Fruit fly (Drosophila melanogaster) whole organism, embryonic: ENCODE results near the gene CG11436.

Source experiments
- CG10209 ChIP-seq: fragments of 200-800 bp; sonication (Bioruptor generic); optimal IDR thresholded peaks from 3 replicates; lab custom pipeline; 2017; ENCODE audit warnings: missing biosample characterization, mild to moderate bottlenecking, missing genetic modification characterization, missing genetic modification reagents
- CG1024 ChIP-seq: fragments of 200-800 bp; sonication (Bioruptor generic); IDR thresholded peaks from 2 replicates; pipeline ENCODE4 v1.3.6; 2022; ENCODE audit warnings: missing biosample characterization, missing genetic modification characterization
- CG11456 ChIP-seq: fragments of 200-800 bp; sonication (Bioruptor generic); IDR thresholded peaks from 3 replicates; pipeline ENCODE4 v1.3.6; 2022; ENCODE audit warnings: missing biosample characterization, missing genetic modification characterization
- CG11504 ChIP-seq: fragments of 200-800 bp; sonication (Bioruptor generic); optimal IDR thresholded peaks from 3 replicates; lab custom pipeline; 2019; ENCODE audit warnings: missing biosample characterization, mild to moderate bottlenecking, missing genetic modification characterization, moderate library complexity
- CG12391 ChIP-seq: fragments of 200-800 bp; sonication (Bioruptor generic); optimal IDR thresholded peaks from 3 replicates; lab custom pipeline; 2018; ENCODE audit warnings: missing biosample characterization, mild to moderate bottlenecking, missing genetic modification characterization, moderate library complexity
- CG12769 ChIP-seq: fragments of 200-800 bp; sonication (Bioruptor generic); optimal IDR thresholded peaks from 2 replicates; lab custom pipeline; 2019; ENCODE audit warnings: missing biosample characterization, mild to moderate bottlenecking, missing genetic modification characterization, moderate library complexity
- CG13775 ChIP-seq: fragments of 200-800 bp; sonication (Bioruptor generic); optimal IDR thresholded peaks from 3 replicates; lab custom pipeline; 2017; ENCODE audit warnings: missing biosample characterization, mild to moderate bottlenecking, missing genetic modification characterization
- CG1603 ChIP-seq: fragments of 200-800 bp; sonication (Bioruptor generic); optimal IDR thresholded peaks from 2 replicates; lab custom pipeline; 2019; ENCODE audit warnings: missing biosample characterization, mild to moderate bottlenecking, missing genetic modification characterization, moderate library complexity
- CG1792 ChIP-seq: fragments of 200-800 bp; sonication (Bioruptor generic); optimal IDR thresholded peaks from 2 replicates; lab custom pipeline; 2016; ENCODE audit warnings: missing biosample characterization, missing genetic modification characterization
- CG18599 ChIP-seq: fragments of 200-800 bp; sonication (Bioruptor generic); optimal IDR thresholded peaks from 3 replicates; lab custom pipeline; 2017; ENCODE audit warnings: missing biosample characterization, missing genetic modification characterization, mild to moderate bottlenecking, moderate library complexity, missing genetic modification reagents
- CG2116 ChIP-seq: fragments of 200-800 bp; sonication (Bioruptor generic); optimal IDR thresholded peaks from 3 replicates; lab custom pipeline; 2018; ENCODE audit warnings: missing biosample characterization, mild to moderate bottlenecking, missing genetic modification characterization
- CG2120 ChIP-seq: fragments of 200-800 bp; sonication (Bioruptor generic); optimal IDR thresholded peaks from 3 replicates; lab custom pipeline; 2016; ENCODE audit warnings: missing biosample characterization, missing genetic modification characterization
- CG2678 ChIP-seq: fragments of 200-800 bp; sonication (Bioruptor generic); optimal IDR thresholded peaks from 3 replicates; lab custom pipeline; 2019; ENCODE audit warnings: missing biosample characterization, mild to moderate bottlenecking, missing genetic modification characterization, moderate library complexity
- CG30431 ChIP-seq: fragments of 200-800 bp; sonication (Bioruptor generic); optimal IDR thresholded peaks from 2 replicates; lab custom pipeline; 2017; ENCODE audit warnings: missing biosample characterization, missing genetic modification characterization
- CG32767 ChIP-seq: fragments of 200-800 bp; sonication (Bioruptor generic); IDR thresholded peaks from 2 replicates; pipeline ENCODE4 v1.3.6; 2022; ENCODE audit warnings: missing biosample characterization, missing genetic modification characterization
- CG5245 ChIP-seq: fragments of 200-800 bp; sonication (Bioruptor generic); optimal IDR thresholded peaks from 3 replicates; lab custom pipeline; 2016; ENCODE audit warnings: missing biosample characterization, missing genetic modification characterization
- CG6689 ChIP-seq: fragments of 200-800 bp; sonication (Bioruptor generic); IDR thresholded peaks from 2 replicates; pipeline ENCODE4 v1.3.6; 2022; ENCODE audit warnings: missing biosample characterization, missing genetic modification characterization
- CG7839 ChIP-seq: fragments of 200-800 bp; sonication (Bioruptor generic); optimal IDR thresholded peaks from 3 replicates; lab custom pipeline; 2018; ENCODE audit warnings: missing biosample characterization, mild to moderate bottlenecking, missing genetic modification characterization, moderate library complexity
- CG7987 ChIP-seq: fragments of 200-800 bp; sonication (Bioruptor generic); optimal IDR thresholded peaks from 2 replicates; lab custom pipeline; 2018; ENCODE audit warnings: missing biosample characterization, mild to moderate bottlenecking, missing genetic modification characterization, moderate library complexity
- CG8290 ChIP-seq, 3 experiments: fragments of 200-800 bp; sonication (Bioruptor generic); optimal IDR thresholded peaks; 2 replicates each; lab custom pipeline; 2016 to 2019; ENCODE audit warnings: missing biosample characterization in 3 of 3, missing genetic modification characterization in 3 of 3, mild to moderate bottlenecking in 2 of 3, moderate library complexity in 1 of 3
- CG9727 ChIP-seq: fragments of 200-800 bp; sonication (Bioruptor generic); optimal IDR thresholded peaks from 3 replicates; lab custom pipeline; 2017; ENCODE audit warnings: missing biosample characterization, mild to moderate bottlenecking, missing genetic modification characterization
- CoRest ChIP-seq: fragments of 200-800 bp; sonication (Bioruptor generic); optimal IDR thresholded peaks from 3 replicates; lab custom pipeline; 2018; ENCODE audit warnings: missing biosample characterization, mild to moderate bottlenecking, missing genetic modification characterization, moderate library complexity
- Doc2 ChIP-seq: fragments of 200-800 bp; sonication (Bioruptor generic); IDR thresholded peaks from 2 replicates; pipeline ENCODE4 v1.3.6; 2022; ENCODE audit warnings: missing biosample characterization, missing genetic modification characterization
- Fer1 ChIP-seq: fragments of 200-800 bp; sonication (Bioruptor generic); optimal IDR thresholded peaks from 2 replicates; lab custom pipeline; 2017; ENCODE audit warnings: missing biosample characterization, mild to moderate bottlenecking, missing genetic modification characterization
- Gsc ChIP-seq: fragments of 200-800 bp; sonication (Bioruptor generic); IDR thresholded peaks from 2 replicates; pipeline ENCODE4 v1.3.6; 2022; ENCODE audit warnings: missing biosample characterization, missing genetic modification characterization
- Hmr ChIP-seq: fragments of 200-800 bp; sonication (Bioruptor generic); optimal IDR thresholded peaks from 3 replicates; lab custom pipeline; 2017; ENCODE audit warnings: mild to moderate bottlenecking, missing biosample characterization, missing genetic modification reagents, missing genetic modification characterization
- Hr51 ChIP-seq, 2 experiments: fragments of 200-800 bp; sonication (Bioruptor generic); optimal IDR thresholded peaks; 2 replicates in 1 of 2; 3 replicates in 1 of 2; lab custom pipeline; 2016 to 2018; ENCODE audit warnings: missing biosample characterization in 2 of 2, missing genetic modification characterization in 2 of 2, mild to moderate bottlenecking in 1 of 2, moderate library complexity in 1 of 2
- Mes4 ChIP-seq: fragments of 200-800 bp; sonication (Bioruptor generic); optimal IDR thresholded peaks from 2 replicates; lab custom pipeline; 2016; ENCODE audit warnings: missing biosample characterization, missing genetic modification characterization
- Neu2 ChIP-seq: fragments of 200-800 bp; sonication (Bioruptor generic); optimal IDR thresholded peaks from 3 replicates; lab custom pipeline; 2016; ENCODE audit warnings: missing biosample characterization, missing genetic modification characterization, borderline replicate concordance
- ato ChIP-seq: fragments of 200-800 bp; sonication (Bioruptor generic); IDR thresholded peaks from 2 replicates; pipeline ENCODE4 v1.3.6; 2022; ENCODE audit warnings: missing biosample characterization, missing genetic modification characterization; ENCODE audit not compliant: partially characterized antibody
- az2 ChIP-seq: fragments of 200-800 bp; sonication (Bioruptor generic); optimal IDR thresholded peaks from 3 replicates; lab custom pipeline; 2016; ENCODE audit warnings: missing biosample characterization, missing genetic modification characterization
- ci ChIP-seq: fragments of 200-800 bp; sonication (Bioruptor generic); IDR thresholded peaks from 3 replicates; pipeline ENCODE4 v1.3.6; 2022; ENCODE audit warnings: missing biosample characterization, missing genetic modification characterization
- corto ChIP-seq: fragments of 200-800 bp; sonication (Bioruptor generic); optimal IDR thresholded peaks from 2 replicates; lab custom pipeline; 2016; ENCODE audit warnings: missing biosample characterization, mild to moderate bottlenecking, missing genetic modification characterization, moderate library complexity
- dmrt99B ChIP-seq: fragments of 200-800 bp; sonication (Bioruptor generic); optimal IDR thresholded peaks from 2 replicates; lab custom pipeline; 2018; ENCODE audit warnings: missing biosample characterization, mild to moderate bottlenecking, missing genetic modification characterization, moderate library complexity
- dysf ChIP-seq: fragments of 200-800 bp; sonication (Bioruptor generic); IDR thresholded peaks from 3 replicates; pipeline ENCODE4 v1.3.6; 2022; ENCODE audit warnings: missing biosample characterization, missing genetic modification characterization
- gcm ChIP-seq: fragments of 200-800 bp; sonication (Bioruptor generic); optimal IDR thresholded peaks from 2 replicates; lab custom pipeline; 2019; ENCODE audit warnings: missing biosample characterization, mild to moderate bottlenecking, missing genetic modification characterization, moderate library complexity
- gem ChIP-seq: fragments of 200-800 bp; sonication (Bioruptor generic); optimal IDR thresholded peaks from 2 replicates; lab custom pipeline; 2019; ENCODE audit warnings: missing biosample characterization, mild to moderate bottlenecking, missing genetic modification characterization, moderate library complexity
- kay ChIP-seq: fragments of 200-800 bp; sonication (Bioruptor generic); optimal IDR thresholded peaks from 2 replicates; lab custom pipeline; 2016; ENCODE audit warnings: missing biosample characterization, missing genetic modification characterization
- kni ChIP-seq: fragments of 200-800 bp; sonication (Bioruptor generic); optimal IDR thresholded peaks from 3 replicates; lab custom pipeline; 2017; ENCODE audit warnings: mild to moderate bottlenecking, missing biosample characterization, missing genetic modification reagents, missing genetic modification characterization
- lab ChIP-seq: fragments of 200-800 bp; sonication (Bioruptor generic); optimal IDR thresholded peaks from 3 replicates; lab custom pipeline; 2017; ENCODE audit warnings: missing biosample characterization, missing genetic modification characterization, mild to moderate bottlenecking, moderate library complexity, missing genetic modification reagents
- lilli ChIP-seq: fragments of 200-800 bp; sonication (Bioruptor generic); optimal IDR thresholded peaks from 3 replicates; lab custom pipeline; 2016; ENCODE audit warnings: missing biosample characterization, missing genetic modification characterization
- nmo ChIP-seq: fragments of 200-800 bp; sonication (Bioruptor generic); optimal IDR thresholded peaks from 2 replicates; lab custom pipeline; 2018; ENCODE audit warnings: missing biosample characterization, mild to moderate bottlenecking, missing genetic modification characterization, moderate library complexity
- prd ChIP-seq, 3 experiments: fragments of >200 bp in 2 of 3; fragments of 200-800 bp in 1 of 3; sonication (Bioruptor generic) in 1 of 3; optimal IDR thresholded peaks in 2 of 3; IDR thresholded peaks in 1 of 3; 2 replicates in 2 of 3; 3 replicates in 1 of 3; pipeline versions ENCODE4 v1.3.6 to Lab custom; 2017 to 2022; ENCODE audit warnings: missing biosample characterization in 1 of 3, missing genetic modification characterization in 1 of 3
- row ChIP-seq: fragments of 200-800 bp; sonication (Bioruptor generic); IDR thresholded peaks from 3 replicates; pipeline ENCODE4 v1.3.6; 2022; ENCODE audit warnings: missing biosample characterization, missing genetic modification characterization
- sqz ChIP-seq: fragments of 200-800 bp; sonication (Bioruptor generic); optimal IDR thresholded peaks from 3 replicates; lab custom pipeline; 2018; ENCODE audit warnings: missing biosample characterization, mild to moderate bottlenecking, missing genetic modification characterization
- wdn ChIP-seq: fragments of 200-800 bp; sonication (Bioruptor generic); IDR thresholded peaks from 2 replicates; pipeline ENCODE4 v1.3.6; 2022; ENCODE audit warnings: missing biosample characterization, missing genetic modification characterization
- zen ChIP-seq: fragments of 200-800 bp; sonication (Bioruptor generic); optimal IDR thresholded peaks from 3 replicates; lab custom pipeline; 2018; ENCODE audit warnings: missing biosample characterization, mild to moderate bottlenecking, missing genetic modification characterization, moderate library complexity
- zfh1 ChIP-seq: fragments of 200-800 bp; sonication (Bioruptor generic); IDR thresholded peaks from 3 replicates; pipeline ENCODE4 v1.3.6; 2022; ENCODE audit warnings: missing biosample characterization, missing genetic modification characterization

Gene CG11436

DNA sequence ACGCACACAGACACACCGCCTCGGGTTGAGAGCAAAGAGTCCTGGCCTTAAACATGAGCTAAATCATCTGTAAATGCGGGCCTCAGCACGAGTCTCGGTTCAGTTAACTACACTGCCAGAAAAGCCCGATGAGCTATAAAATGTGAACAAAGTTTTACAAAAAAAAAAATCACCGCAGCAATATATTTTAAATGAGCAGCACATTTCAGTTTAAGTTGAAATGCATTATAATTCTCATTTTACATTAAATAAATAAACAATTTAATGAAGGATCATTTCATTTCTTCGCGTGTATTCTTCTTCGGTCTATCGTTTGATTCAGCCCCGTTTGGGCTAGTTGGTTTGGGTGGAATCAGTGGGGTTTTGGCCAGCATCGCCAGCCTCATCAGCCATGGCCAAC lies 46.4 kb downstream of the CG11436 start (continued):
- TF ChIP-seq Hr51 (GFP tag; optimal IDR thresholded peaks at IDR 0.05; lab: Kevin White, UChicago) (peak in 1 of 2 experiments; percentile 31), corto (GFP tag; lab: Kevin White, UChicago) (no peak), CG11504 (tag; lab: Kevin White, UChicago) (peak; percentile 46), CG13775 (peak; percentile 11), CoRest (tag; lab: Kevin White, UChicago) (peak; percentile 23), CG2116 (no peak), Fer1 (no peak), CG7839 (peak; percentile 38), CG9727 (GFP tag; lab: Kevin White, UChicago) (peak; percentile 60), CG2120 (GFP tag; lab: Kevin White, UChicago) (no peak), CG5245 (GFP tag; lab: Kevin White, UChicago) (peak; percentile 10), wdn (GFP tag; lab: Robert Waterston, UW) (no peak), CG12391 (tag; lab: Kevin White, UChicago) (peak; percentile 36), dysf (GFP tag; lab: Robert Waterston, UW) (0 out of 3 replicates have a peak, but pooled peaks have one; percentile 12), lab (GFP tag; lab: Kevin White, UChicago) (peak; percentile 14), CG7987 (GFP tag; lab: Kevin White, UChicago) (no peak), CG32767 (no peak), CG1024 (GFP tag; lab: Robert Waterston, UW) (no peak), kni (GFP tag; lab: Kevin White, UChicago) (no peak), Doc2 (GFP tag; lab: Robert Waterston, UW) (no peak), zfh1 (GFP tag; lab: Robert Waterston, UW) (peak; percentile 47; the same call in 1 of the 3 replicates), CG1792 (GFP tag; lab: Kevin White, UChicago) (peak; percentile 1), Mes4 (GFP tag; lab: Kevin White, UChicago) (no peak), lilli (peak; percentile 39), CG30431 (GFP tag; lab: Kevin White, UChicago) (peak; percentile 6), nmo (peak; percentile 28), Gsc (GFP tag; lab: Robert Waterston, UW) (no peak), az2 (GFP tag; lab: Kevin White, UChicago) (peak; percentile 4), dmrt99B (tag; lab: Kevin White, UChicago) (peak; percentile 49), Neu2 (GFP tag; lab: Kevin White, UChicago) (no peak), CG10209 (GFP tag; lab: Kevin White, UChicago) (peak; percentile 11), CG6689 (GFP tag; lab: Robert Waterston, UW) (peak; percentile 48; the same call in 1 of the 2 replicates)
- TF ChIP-seq, all 482 proteins: peak for 73

DNA sequence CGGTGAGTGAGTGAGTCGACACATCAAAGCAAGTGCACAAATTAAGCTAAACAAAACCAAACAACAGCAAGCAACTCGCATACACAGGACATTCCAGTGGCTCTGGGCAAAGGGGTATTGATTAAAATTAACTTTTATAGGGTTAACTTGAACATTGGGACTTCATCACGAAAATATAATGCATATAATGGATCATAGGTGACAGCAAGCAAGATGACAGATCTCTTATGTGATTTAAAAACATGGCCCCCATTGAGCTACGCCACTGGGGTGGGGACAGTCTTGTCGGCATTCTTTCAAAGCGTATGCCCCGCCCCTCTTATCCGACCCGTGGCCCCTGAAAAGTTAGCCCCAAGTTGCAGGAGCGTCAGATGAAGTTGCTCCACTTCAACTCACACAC lies 48.1 kb downstream of the CG11436 start:
- TF ChIP-seq CG2678 (tag; lab: Kevin White, UChicago) (peak; percentile 2), zen (no peak), gcm (no peak), CG11456 (0 out of 3 replicates have a peak, but pooled peaks have one; percentile 25), CG11504 (tag; lab: Kevin White, UChicago) (peak; percentile 6), dysf (GFP tag; lab: Robert Waterston, UW) (0 out of 3 replicates have a peak, but pooled peaks have one; percentile 30), CG18599 (GFP tag; lab: Kevin White, UChicago) (peak; percentile 34), prd (optimal IDR thresholded peaks at IDR 0.05; lab: Kevin White, UChicago) (no peak), prd (GFP tag; IDR thresholded peaks at IDR 0.05; lab: Robert Waterston, UW) (peak; percentile 22; the same call in 1 of the 3 replicates), ato (GFP tag; lab: Robert Waterston, UW) (no peak), CG8290 (GFP tag; optimal IDR thresholded peaks at IDR 0.05; lab: Kevin White, UChicago) (no peak), CG8290 (tag; optimal IDR thresholded peaks at IDR 0.05; lab: Kevin White, UChicago) (peak in 1 of 2 experiments; percentile 21), CG1603 (tag; lab: Kevin White, UChicago) (peak; percentile 19), Hmr (GFP tag; lab: Kevin White, UChicago) (peak; percentile 4), lab (GFP tag; lab: Kevin White, UChicago) (peak; percentile 30), sqz (no peak), CG12769 (tag; lab: Kevin White, UChicago) (peak; percentile 21), kay (GFP tag; lab: Kevin White, UChicago) (no peak), dmrt99B (tag; lab: Kevin White, UChicago) (peak; percentile 10), ci (GFP tag; lab: Robert Waterston, UW) (0 out of 3 replicates have a peak, but pooled peaks have one; percentile 25), gem (tag; lab: Kevin White, UChicago) (peak; percentile 28), row (GFP tag; lab: Robert Waterston, UW) (0 out of 3 replicates have a peak, but pooled peaks have one; percentile 34)
